Fruit fly (Drosophila melanogaster): ENCODE data around the gene CG15322.

Gene CG15322

DNA sequence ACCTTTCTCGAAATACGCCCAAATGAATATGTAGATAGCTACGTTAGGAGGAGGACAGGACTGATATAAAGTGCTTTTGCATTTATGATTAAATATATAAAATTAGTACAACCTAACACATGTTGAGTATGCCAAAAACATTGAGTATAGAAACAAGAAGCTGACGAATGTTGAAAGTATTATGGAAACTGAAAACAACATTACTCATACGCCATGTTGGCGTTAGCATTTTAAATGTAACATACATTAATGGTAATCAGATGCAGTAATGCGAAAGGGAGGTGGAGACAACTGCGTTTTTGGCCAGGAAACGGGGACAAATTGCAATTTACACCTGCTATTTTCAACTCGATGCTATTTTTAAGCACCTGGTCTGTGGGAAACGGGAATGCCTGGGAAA lies 25.1 kb downstream of the CG15322 start:
- no peak for TF ChIP-seq CG15710 (tag; optimal IDR thresholded peaks at IDR 0.05)
- TF ChIP-seq D1 (tag; optimal IDR thresholded peaks at IDR 0.05): no peak
- TF ChIP-seq CG4496 (GFP tag; IDR thresholded peaks at IDR 0.05): no peak
- no peak for TF ChIP-seq CG9948 (tag; optimal IDR thresholded peaks at IDR 0.05)
- no peak for TF ChIP-seq CG8301 (tag; optimal IDR thresholded peaks at IDR 0.05)
- TF ChIP-seq fd96Ca (GFP tag; IDR thresholded peaks at IDR 0.05): no peak
- TF ChIP-seq CG13204 (GFP tag; optimal IDR thresholded peaks at IDR 0.05): no peak
- no peak for TF ChIP-seq CG32121 (GFP tag; IDR thresholded peaks at IDR 0.05)
- TF ChIP-seq CG12605 (GFP tag; IDR thresholded peaks at IDR 0.05): no peak
- no peak for TF ChIP-seq EcR (GFP tag; optimal IDR thresholded peaks at IDR 0.05)
- TF ChIP-seq Snoo (tag; optimal IDR thresholded peaks at IDR 0.05): no peak
- TF ChIP-seq CG17806 (tag; optimal IDR thresholded peaks at IDR 0.05): no peak
- TF ChIP-seq Ets98B (GFP tag; IDR thresholded peaks at IDR 0.05): no peak
- TF ChIP-seq Pif1A (GFP tag; optimal IDR thresholded peaks at IDR 0.05): no peak
- no peak for TF ChIP-seq Pif1B (GFP tag; optimal IDR thresholded peaks at IDR 0.05)
- TF ChIP-seq CG10348 (GFP tag; IDR thresholded peaks at IDR 0.05): no peak
- no peak for TF ChIP-seq CG14655 (GFP tag; optimal IDR thresholded peaks at IDR 0.05)
- TF ChIP-seq rn (GFP tag; IDR thresholded peaks at IDR 0.05): no peak
- TF ChIP-seq CG34367 (tag; optimal IDR thresholded peaks at IDR 0.05): no peak

DNA sequence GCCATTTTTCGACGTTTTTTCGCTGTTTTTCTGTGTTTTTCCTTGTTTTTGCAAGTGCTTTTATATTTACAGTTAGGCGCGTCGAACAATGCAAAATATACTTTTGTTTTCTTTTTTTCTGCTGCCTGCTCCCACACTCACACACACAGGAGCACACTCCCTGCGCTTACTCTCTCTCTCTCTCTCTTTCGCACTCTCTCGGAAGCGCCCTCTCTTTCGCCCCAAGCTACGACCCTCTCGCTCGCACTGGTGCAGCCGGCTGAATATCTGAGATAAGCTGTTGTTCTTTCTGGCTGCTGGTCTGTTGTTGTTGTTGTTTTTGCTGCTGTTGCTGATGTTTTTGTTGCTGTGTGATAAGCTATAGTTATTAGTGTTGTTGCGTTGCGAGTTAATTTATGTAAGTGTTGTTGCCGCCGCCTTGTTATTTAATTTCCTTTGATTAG lies 25.6 kb downstream of the CG15322 start:
- TF ChIP-seq Ets98B (GFP tag; IDR thresholded peaks at IDR 0.05): peak; percentile 50; the same call in 1 of the 2 replicates
- no peak for TF ChIP-seq D1 (tag; optimal IDR thresholded peaks at IDR 0.05)
- peak; percentile 39 for TF ChIP-seq Pif1A (GFP tag; optimal IDR thresholded peaks at IDR 0.05)
- peak; percentile 14 for TF ChIP-seq CG8301 (tag; optimal IDR thresholded peaks at IDR 0.05)
- peak; percentile 24 for TF ChIP-seq CG15710 (tag; optimal IDR thresholded peaks at IDR 0.05)
- peak; percentile 9 for TF ChIP-seq EcR (GFP tag; optimal IDR thresholded peaks at IDR 0.05)
- TF ChIP-seq gl (tag; optimal IDR thresholded peaks at IDR 0.05): peak; percentile 10
- 0 out of 2 replicates have a peak, but pooled peaks have one; percentile 3 for TF ChIP-seq rn (GFP tag; IDR thresholded peaks at IDR 0.05)
- peak; percentile 8 for TF ChIP-seq CG17806 (tag; optimal IDR thresholded peaks at IDR 0.05)
- peak; percentile 2 for TF ChIP-seq CG34367 (tag; optimal IDR thresholded peaks at IDR 0.05)
- TF ChIP-seq CG10348 (GFP tag; IDR thresholded peaks at IDR 0.05): no peak
- peak; percentile 17 for TF ChIP-seq CG8159 (tag; optimal IDR thresholded peaks at IDR 0.05)
- TF ChIP-seq CG14655 (GFP tag; optimal IDR thresholded peaks at IDR 0.05): no peak
- TF ChIP-seq Pif1B (GFP tag; optimal IDR thresholded peaks at IDR 0.05): peak; percentile 19
- peak; percentile 50; the same call in 1 of the 3 replicates for TF ChIP-seq fd96Ca (GFP tag; IDR thresholded peaks at IDR 0.05)
- peak; percentile 42 for TF ChIP-seq Snoo (tag; optimal IDR thresholded peaks at IDR 0.05)
- TF ChIP-seq CG13204 (GFP tag; optimal IDR thresholded peaks at IDR 0.05): peak; percentile 49
- TF ChIP-seq CG32121 (GFP tag; IDR thresholded peaks at IDR 0.05): peak; percentile 48; the same call in 1 of the 2 replicates
- peak; percentile 64; the same call in 1 of the 2 replicates for TF ChIP-seq CG12605 (GFP tag; IDR thresholded peaks at IDR 0.05)
- no peak for TF ChIP-seq CG9948 (tag; optimal IDR thresholded peaks at IDR 0.05)
- TF ChIP-seq CG4496 (GFP tag; IDR thresholded peaks at IDR 0.05): peak; percentile 62; the same call in 2 of the 3 replicates

DNA sequence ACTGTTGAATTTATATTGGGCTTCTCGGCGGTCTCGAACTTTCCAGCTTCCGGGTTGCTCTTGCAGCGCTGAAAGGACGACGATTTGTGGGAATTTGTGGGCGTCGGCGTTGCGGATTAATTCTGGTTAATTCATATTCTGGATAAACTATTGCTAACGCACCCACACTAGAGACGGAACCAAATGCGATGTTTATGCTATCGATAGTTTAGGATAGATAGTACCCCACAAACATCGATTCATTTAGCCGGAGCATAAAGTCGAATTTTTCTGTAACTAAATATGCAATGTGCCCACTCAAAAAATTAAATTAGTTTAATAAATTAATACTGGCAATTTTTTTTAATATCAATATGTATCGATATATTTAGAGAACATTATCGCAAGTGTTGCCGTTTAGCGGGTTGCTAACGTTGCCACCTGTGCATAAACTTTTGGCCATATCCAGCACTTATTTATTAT lies 26.3 kb downstream of the CG15322 start, which contains the start of gene Rab35:
TSS of gene Rab35 (minus strand) at position 194 of the 462 bp plus-strand sequence.
- TF ChIP-seq CG4496 (GFP tag; IDR thresholded peaks at IDR 0.05) (0 out of 3 replicates have a peak, but pooled peaks have one; percentile 20), CG13204 (GFP tag; optimal IDR thresholded peaks at IDR 0.05) (no peak), CG15710 (tag; optimal IDR thresholded peaks at IDR 0.05) (peak; percentile 3)

DNA sequence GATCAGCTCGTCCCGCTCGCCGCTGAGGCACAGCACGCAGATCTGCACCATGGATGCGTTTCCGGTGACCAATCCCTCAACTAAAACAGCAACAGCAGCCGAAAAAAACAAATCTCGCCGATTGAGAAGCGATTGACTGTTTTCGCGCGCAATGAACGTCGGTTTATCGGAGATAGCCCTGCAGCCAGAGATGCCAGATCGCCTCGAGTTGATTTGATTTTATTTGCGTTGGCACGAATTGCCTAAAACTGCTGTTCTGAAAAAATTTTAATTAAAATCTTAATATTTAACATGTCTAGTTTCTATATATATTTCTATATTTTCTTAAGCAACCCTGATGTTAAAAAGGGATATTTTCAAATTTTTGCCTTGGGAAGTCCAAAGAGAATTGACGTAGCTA lies 29.2 kb downstream of the CG15322 start:
- no peak for TF ChIP-seq rn (GFP tag; IDR thresholded peaks at IDR 0.05)
- no peak for TF ChIP-seq Pif1A (GFP tag; optimal IDR thresholded peaks at IDR 0.05)
- TF ChIP-seq CG14655 (GFP tag; optimal IDR thresholded peaks at IDR 0.05): no peak
- no peak for TF ChIP-seq CG17806 (tag; optimal IDR thresholded peaks at IDR 0.05)
- TF ChIP-seq Ets98B (GFP tag; IDR thresholded peaks at IDR 0.05): no peak
- TF ChIP-seq Snoo (tag; optimal IDR thresholded peaks at IDR 0.05): no peak
- no peak for TF ChIP-seq CG34367 (tag; optimal IDR thresholded peaks at IDR 0.05)
- no peak for TF ChIP-seq CG12605 (GFP tag; IDR thresholded peaks at IDR 0.05)
- no peak for TF ChIP-seq CG8159 (tag; optimal IDR thresholded peaks at IDR 0.05)
- no peak for TF ChIP-seq CG32121 (GFP tag; IDR thresholded peaks at IDR 0.05)
- no peak for TF ChIP-seq CG8301 (tag; optimal IDR thresholded peaks at IDR 0.05)
- no peak for TF ChIP-seq CG9948 (tag; optimal IDR thresholded peaks at IDR 0.05)
- TF ChIP-seq CG15710 (tag; optimal IDR thresholded peaks at IDR 0.05): no peak
- TF ChIP-seq CG4496 (GFP tag; IDR thresholded peaks at IDR 0.05): no peak
- TF ChIP-seq Pif1B (GFP tag; optimal IDR thresholded peaks at IDR 0.05): no peak

DNA sequence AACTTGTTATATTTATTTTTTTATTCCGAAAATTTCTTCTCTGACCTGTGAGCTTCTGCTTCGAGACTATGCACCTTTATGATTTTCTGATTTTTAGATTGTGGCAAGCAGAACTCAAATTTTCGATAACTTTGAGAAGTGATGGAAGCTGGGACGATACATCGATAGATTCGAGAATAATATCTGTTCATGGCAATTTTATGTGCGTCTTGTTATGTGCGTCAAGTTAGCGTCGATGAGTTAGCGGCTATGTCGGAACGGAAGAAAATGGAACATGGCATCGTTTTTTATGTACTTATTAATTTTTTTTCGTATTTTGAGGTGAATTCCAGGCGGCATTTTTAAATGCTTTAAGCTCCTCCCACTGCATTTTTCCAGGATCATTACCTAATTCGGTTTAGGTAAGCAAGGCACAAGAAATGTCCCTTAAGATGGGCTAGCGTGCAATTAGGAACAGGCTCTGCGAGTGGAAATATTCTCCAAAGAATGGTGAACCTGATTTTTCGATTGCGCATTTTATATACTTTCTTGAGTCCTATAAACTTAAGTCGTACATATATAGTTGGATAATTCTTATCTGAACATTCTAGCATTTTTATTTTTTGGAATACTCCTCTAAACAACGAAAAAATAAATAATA lies 32.5 kb downstream of the CG15322 start, which contains the start of gene Phf7:
TSS of gene Phf7 (minus strand) at position 58 of the 640 bp plus-strand sequence.
- TF ChIP-seq CG8159 (tag; optimal IDR thresholded peaks at IDR 0.05): no peak
- TF ChIP-seq CG15710 (tag; optimal IDR thresholded peaks at IDR 0.05): peak; percentile 0
- TF ChIP-seq CG17806 (tag; optimal IDR thresholded peaks at IDR 0.05): no peak
- peak; percentile 10; the same call in 1 of the 3 replicates for TF ChIP-seq fd96Ca (GFP tag; IDR thresholded peaks at IDR 0.05)

DNA sequence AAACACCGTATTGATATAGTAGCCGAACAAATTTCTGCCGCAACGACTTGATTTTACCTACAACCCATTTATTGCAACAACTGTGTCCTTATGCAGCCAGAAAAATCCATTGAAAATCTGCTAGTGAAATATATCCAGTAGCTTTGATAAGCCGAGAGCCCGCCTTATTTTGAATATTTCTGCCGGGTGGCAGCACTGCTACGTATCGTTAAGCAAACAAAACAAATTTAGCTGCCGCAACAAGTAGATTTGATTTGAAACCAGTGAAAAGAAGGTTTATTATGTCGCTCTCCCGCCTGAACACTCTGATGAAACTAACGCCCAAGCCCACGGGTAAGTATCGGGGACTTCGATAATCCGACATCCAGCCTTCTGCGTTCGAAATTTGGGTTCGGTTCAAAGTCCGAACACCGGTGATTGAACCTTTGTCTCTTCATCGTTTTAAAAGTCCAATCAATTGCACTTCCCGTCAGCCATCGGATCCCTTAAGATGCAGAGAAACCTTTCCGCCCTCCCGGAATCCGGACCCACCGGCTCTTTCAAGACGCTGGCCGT lies 33.2 kb downstream of the CG15322 start, which contains the start of gene CG9577:
TSS of gene CG9577 (plus strand) at position 190 of the 555 bp plus-strand sequence.
- TF ChIP-seq Pif1B (GFP tag; optimal IDR thresholded peaks at IDR 0.05) (peak; percentile 48), CG15710 (tag; optimal IDR thresholded peaks at IDR 0.05) (peak; percentile 37), CG17806 (tag; optimal IDR thresholded peaks at IDR 0.05) (peak; percentile 32), CG34367 (tag; optimal IDR thresholded peaks at IDR 0.05) (peak; percentile 64), CG14655 (GFP tag; optimal IDR thresholded peaks at IDR 0.05) (peak; percentile 66), Snoo (tag; optimal IDR thresholded peaks at IDR 0.05) (peak; percentile 39), fd96Ca (GFP tag; IDR thresholded peaks at IDR 0.05) (peak; percentile 21; the same call in 1 of the 3 replicates), EcR (GFP tag; optimal IDR thresholded peaks at IDR 0.05) (peak; percentile 87), CG10348 (GFP tag; IDR thresholded peaks at IDR 0.05) (no peak), Ets98B (GFP tag; IDR thresholded peaks at IDR 0.05) (peak; percentile 21; the same call in 1 of the 2 replicates), CG9948 (tag; optimal IDR thresholded peaks at IDR 0.05) (no peak), CG8159 (tag; optimal IDR thresholded peaks at IDR 0.05) (peak; percentile 30), CG32121 (GFP tag; IDR thresholded peaks at IDR 0.05) (no peak), CG8301 (tag; optimal IDR thresholded peaks at IDR 0.05) (peak; percentile 48), CG4496 (GFP tag; IDR thresholded peaks at IDR 0.05) (peak; percentile 60; the same call in 1 of the 3 replicates), CG12605 (GFP tag; IDR thresholded peaks at IDR 0.05) (peak; percentile 78), gl (tag; optimal IDR thresholded peaks at IDR 0.05) (peak; percentile 93), Pif1A (GFP tag; optimal IDR thresholded peaks at IDR 0.05) (peak; percentile 49), CG13204 (GFP tag; optimal IDR thresholded peaks at IDR 0.05) (peak; percentile 82), D1 (tag; optimal IDR thresholded peaks at IDR 0.05) (no peak), rn (GFP tag; IDR thresholded peaks at IDR 0.05) (no peak)

Measured in whole organism, pupa.